Fruit fly (Drosophila melanogaster) whole organism, embryonic: ENCODE data around the gene CG42819.

Experiments
- ATbp ChIP-seq: fragments of 200-800 bp; sonication (Bioruptor generic); optimal IDR thresholded peaks from 2 replicates; lab custom pipeline; 2017; ENCODE audit warnings: missing biosample characterization, mild to moderate bottlenecking, missing genetic modification characterization, missing genetic modification reagents
- CG10267 ChIP-seq: fragments of 200-800 bp; sonication (Bioruptor generic); optimal IDR thresholded peaks from 2 replicates; lab custom pipeline; 2018; ENCODE audit warnings: missing biosample characterization, mild to moderate bottlenecking, missing genetic modification characterization, moderate library complexity
- CG10321 ChIP-seq: fragments of 200-800 bp; sonication (Bioruptor generic); IDR thresholded peaks from 2 replicates; pipeline ENCODE4 v1.3.6; 2022; ENCODE audit warnings: missing biosample characterization, missing genetic modification characterization
- CG10366 ChIP-seq: fragments of 200-800 bp; sonication (Bioruptor generic); IDR thresholded peaks from 2 replicates; pipeline ENCODE4 v1.3.6; 2022; ENCODE audit warnings: missing biosample characterization, missing genetic modification characterization
- CG10654 ChIP-seq: fragments of 200-800 bp; sonication (Bioruptor generic); optimal IDR thresholded peaks from 2 replicates; lab custom pipeline; 2016; ENCODE audit warnings: missing biosample characterization, missing genetic modification characterization
- CG11456 ChIP-seq: fragments of 200-800 bp; sonication (Bioruptor generic); IDR thresholded peaks from 3 replicates; pipeline ENCODE4 v1.3.6; 2022; ENCODE audit warnings: missing biosample characterization, missing genetic modification characterization
- CG14710 ChIP-seq: fragments of 200-800 bp; sonication (Bioruptor generic); optimal IDR thresholded peaks from 3 replicates; lab custom pipeline; 2019; ENCODE audit warnings: missing biosample characterization, mild to moderate bottlenecking, missing genetic modification characterization, moderate library complexity
- CG1602 ChIP-seq: fragments of 200-800 bp; sonication (Bioruptor generic); optimal IDR thresholded peaks from 3 replicates; lab custom pipeline; 2016; ENCODE audit warnings: missing biosample characterization, missing genetic modification characterization
- CG16815 ChIP-seq: fragments of 200-800 bp; sonication (Bioruptor generic); optimal IDR thresholded peaks from 3 replicates; lab custom pipeline; 2017; ENCODE audit warnings: missing biosample characterization, mild to moderate bottlenecking, missing genetic modification characterization
- CG17829 ChIP-seq: fragments of 200-800 bp; optimal IDR thresholded peaks from 2 replicates; lab custom pipeline; 2019; ENCODE audit warnings: missing biosample characterization, mild to moderate bottlenecking, missing genetic modification characterization, moderate library complexity
- CG18599 ChIP-seq: fragments of 200-800 bp; sonication (Bioruptor generic); optimal IDR thresholded peaks from 3 replicates; lab custom pipeline; 2017; ENCODE audit warnings: missing biosample characterization, missing genetic modification characterization, mild to moderate bottlenecking, moderate library complexity, missing genetic modification reagents
- CG2678 ChIP-seq: fragments of 200-800 bp; sonication (Bioruptor generic); optimal IDR thresholded peaks from 3 replicates; lab custom pipeline; 2019; ENCODE audit warnings: missing biosample characterization, mild to moderate bottlenecking, missing genetic modification characterization, moderate library complexity
- CG30431 ChIP-seq: fragments of 200-800 bp; sonication (Bioruptor generic); optimal IDR thresholded peaks from 2 replicates; lab custom pipeline; 2017; ENCODE audit warnings: missing biosample characterization, missing genetic modification characterization
- CG34376 ChIP-seq: fragments of 200-800 bp; sonication (Bioruptor generic); optimal IDR thresholded peaks from 2 replicates; lab custom pipeline; 2018; ENCODE audit warnings: missing biosample characterization, mild to moderate bottlenecking, missing genetic modification characterization
- CG3995 ChIP-seq: fragments of 200-800 bp; sonication (Bioruptor generic); optimal IDR thresholded peaks from 3 replicates; lab custom pipeline; 2016; ENCODE audit warnings: missing biosample characterization, missing genetic modification characterization
- CG4730 ChIP-seq: fragments of 200-800 bp; sonication (Bioruptor generic); IDR thresholded peaks from 2 replicates; pipeline ENCODE4 v1.3.6; 2022; ENCODE audit warnings: missing biosample characterization, missing genetic modification characterization
- CG7786 ChIP-seq: fragments of 200-800 bp; sonication (Bioruptor generic); optimal IDR thresholded peaks from 2 replicates; lab custom pipeline; 2016; ENCODE audit warnings: missing biosample characterization, missing genetic modification characterization
- CG8765 ChIP-seq: fragments of 200-800 bp; sonication (Bioruptor generic); IDR thresholded peaks from 2 replicates; pipeline ENCODE4 v1.3.6; 2022; ENCODE audit warnings: missing biosample characterization, missing genetic modification characterization
- CG9609 ChIP-seq: fragments of 200-800 bp; sonication (Bioruptor generic); optimal IDR thresholded peaks from 3 replicates; lab custom pipeline; 2016; ENCODE audit warnings: missing biosample characterization, missing genetic modification characterization
- D ChIP-seq, 2 experiments: fragments of 200-800 bp in 1 of 2; fragments of >200 bp in 1 of 2; sonication (Bioruptor generic) in 1 of 2; optimal IDR thresholded peaks; 2 replicates in 1 of 2; 3 replicates in 1 of 2; lab custom pipeline; 2017; ENCODE audit warnings: mild to moderate bottlenecking in 1 of 2, missing biosample characterization in 1 of 2, missing genetic modification characterization in 1 of 2, missing genetic modification reagents in 1 of 2
- Dip3 ChIP-seq: fragments of 200-800 bp; sonication (Bioruptor generic); optimal IDR thresholded peaks from 3 replicates; lab custom pipeline; 2016; ENCODE audit warnings: missing biosample characterization, missing genetic modification characterization
- Ets97D ChIP-seq: fragments of 200-800 bp; sonication (Bioruptor generic); optimal IDR thresholded peaks from 3 replicates; lab custom pipeline; 2016; ENCODE audit warnings: missing biosample characterization, missing genetic modification characterization
- HLH3B ChIP-seq: fragments of 200-800 bp; sonication (Bioruptor generic); IDR thresholded peaks from 2 replicates; pipeline ENCODE4 v1.3.6; 2022; ENCODE audit warnings: missing biosample characterization, missing genetic modification characterization
- HLHmδ ChIP-seq: fragments of 200-800 bp; sonication (Bioruptor generic); optimal IDR thresholded peaks from 2 replicates; lab custom pipeline; 2018; ENCODE audit warnings: missing biosample characterization, mild to moderate bottlenecking, missing genetic modification characterization, moderate library complexity
- Hmx ChIP-seq: fragments of 200-800 bp; sonication (Bioruptor generic); optimal IDR thresholded peaks from 2 replicates; lab custom pipeline; 2016; ENCODE audit warnings: missing biosample characterization, missing genetic modification characterization
- MBD-R2 ChIP-seq: fragments of 200-800 bp; sonication (Bioruptor generic); IDR thresholded peaks from 2 replicates; pipeline ENCODE4 v1.3.6; 2022; ENCODE audit warnings: missing biosample characterization, missing genetic modification characterization
- Mad ChIP-seq: fragments of 200-800 bp; sonication (Bioruptor generic); optimal IDR thresholded peaks from 2 replicates; lab custom pipeline; 2016; ENCODE audit warnings: missing biosample characterization, missing genetic modification characterization
- Pdp1 ChIP-seq, 2 experiments: fragments of 200-800 bp; sonication (Bioruptor generic); optimal IDR thresholded peaks; 3 replicates each; lab custom pipeline; 2016; ENCODE audit warnings: missing biosample characterization in 2 of 2, missing genetic modification characterization in 2 of 2, mild to moderate bottlenecking in 1 of 2, moderate library complexity in 1 of 2
- Ssrp ChIP-seq: fragments of 200-800 bp; sonication (Bioruptor generic); optimal IDR thresholded peaks from 2 replicates; lab custom pipeline; 2018; ENCODE audit warnings: missing biosample characterization, mild to moderate bottlenecking, missing genetic modification characterization, moderate library complexity
- Taf1 ChIP-seq: fragments of 200-800 bp; sonication (Bioruptor generic); IDR thresholded peaks from 2 replicates; pipeline ENCODE4 v1.3.6; 2022; ENCODE audit warnings: missing biosample characterization, missing genetic modification characterization
- Tbp ChIP-seq: fragments of >200 bp; optimal IDR thresholded peaks from 2 replicates; lab custom pipeline; 2018; ENCODE audit warnings: missing biosample characterization, missing genetic modification characterization
- Usf ChIP-seq: fragments of 200-800 bp; sonication (Bioruptor generic); optimal IDR thresholded peaks from 2 replicates; lab custom pipeline; 2017; ENCODE audit warnings: missing genotype, missing biosample characterization, missing genetic modification characterization
- ac ChIP-seq: fragments of 200-800 bp; sonication (Bioruptor generic); optimal IDR thresholded peaks from 3 replicates; lab custom pipeline; 2017; ENCODE audit warnings: missing biosample characterization, mild to moderate bottlenecking, missing genetic modification characterization
- bsh ChIP-seq, 2 experiments: fragments of 200-800 bp; sonication (Bioruptor generic); optimal IDR thresholded peaks; 2 replicates each; lab custom pipeline; 2017 to 2018; ENCODE audit warnings: mild to moderate bottlenecking in 2 of 2, missing biosample characterization in 2 of 2, missing genetic modification characterization in 2 of 2, moderate library complexity in 1 of 2
- dmrt11E ChIP-seq: fragments of 200-800 bp; sonication (Bioruptor generic); optimal IDR thresholded peaks from 3 replicates; lab custom pipeline; 2018; ENCODE audit warnings: missing biosample characterization, mild to moderate bottlenecking, missing genetic modification characterization, moderate library complexity
- emc ChIP-seq: fragments of 200-800 bp; sonication (Bioruptor generic); optimal IDR thresholded peaks from 2 replicates; lab custom pipeline; 2016; ENCODE audit warnings: missing biosample characterization, missing genetic modification characterization
- fd3F ChIP-seq: fragments of 200-800 bp; sonication (Bioruptor generic); optimal IDR thresholded peaks from 2 replicates; lab custom pipeline; 2018; ENCODE audit warnings: missing biosample characterization, mild to moderate bottlenecking, missing genetic modification characterization, moderate library complexity
- gem ChIP-seq: fragments of 200-800 bp; sonication (Bioruptor generic); optimal IDR thresholded peaks from 2 replicates; lab custom pipeline; 2019; ENCODE audit warnings: missing biosample characterization, mild to moderate bottlenecking, missing genetic modification characterization, moderate library complexity
- ind ChIP-seq: fragments of 200-800 bp; sonication (Bioruptor generic); optimal IDR thresholded peaks from 3 replicates; lab custom pipeline; 2016; ENCODE audit warnings: missing biosample characterization, missing genetic modification characterization
- jigr1 ChIP-seq: fragments of 200-800 bp; sonication (Bioruptor generic); IDR thresholded peaks from 3 replicates; pipeline ENCODE4 v1.3.6; 2022; ENCODE audit warnings: missing biosample characterization, missing genetic modification characterization
- phol ChIP-seq: fragments of 200-800 bp; sonication (Bioruptor generic); optimal IDR thresholded peaks from 3 replicates; lab custom pipeline; 2018; ENCODE audit warnings: missing biosample characterization, mild to moderate bottlenecking, missing genetic modification characterization, moderate library complexity
- sisA ChIP-seq: fragments of 200-800 bp; sonication (Bioruptor generic); IDR thresholded peaks from 2 replicates; pipeline ENCODE4 v1.3.6; 2022; ENCODE audit warnings: missing biosample characterization, missing genetic modification characterization
- ttk ChIP-seq: fragments of 200-800 bp; sonication (Bioruptor generic); IDR thresholded peaks from 2 replicates; pipeline ENCODE4 v2.1.2; 2022; ENCODE audit warnings: missing biosample characterization, missing genetic modification characterization
- unpg ChIP-seq: fragments of 200-800 bp; sonication (Bioruptor generic); optimal IDR thresholded peaks from 3 replicates; lab custom pipeline; 2018; ENCODE audit warnings: missing biosample characterization, mild to moderate bottlenecking, missing genetic modification characterization, moderate library complexity
- z ChIP-seq: fragments of 200-800 bp; sonication (Bioruptor generic); IDR thresholded peaks from 3 replicates; pipeline ENCODE4 v1.3.6; 2022; ENCODE audit warnings: missing biosample characterization, missing genetic modification characterization
- zfh2 ChIP-seq: fragments of 200-800 bp; sonication (Bioruptor generic); optimal IDR thresholded peaks from 2 replicates; lab custom pipeline; 2016; ENCODE audit warnings: missing biosample characterization, missing genetic modification characterization

The CG42819 gene

DNA sequence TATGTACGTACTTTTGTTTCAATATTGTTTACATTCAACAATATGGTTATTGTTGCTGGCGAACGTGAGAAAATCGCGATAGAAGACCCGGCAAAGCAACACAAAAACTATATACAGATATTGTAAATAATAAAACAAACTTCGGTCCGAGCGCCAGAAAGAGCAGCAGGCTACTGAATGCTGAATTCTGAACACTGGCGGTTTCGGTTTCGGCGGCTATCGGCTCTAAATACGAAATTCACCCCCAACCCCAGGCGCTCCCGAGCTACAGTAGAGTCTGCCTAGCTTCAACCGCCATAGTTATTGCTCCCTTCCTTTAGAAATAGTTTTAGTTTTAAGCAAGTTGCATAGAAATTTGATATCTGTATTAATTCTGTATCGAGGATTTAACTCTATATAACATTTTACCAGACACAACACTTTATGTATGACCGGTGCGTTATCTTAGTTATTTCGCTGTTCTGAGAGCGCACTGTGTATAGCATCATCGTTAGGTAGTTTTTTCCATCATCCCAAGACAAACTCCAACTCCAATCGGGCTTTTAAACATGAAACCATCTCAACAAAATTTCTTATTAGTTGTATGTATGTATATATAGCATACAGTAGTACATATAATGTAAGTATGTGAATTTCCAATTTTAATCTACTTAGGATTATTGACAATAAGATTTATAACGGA is 26.7 kb downstream of the CG42819 start, which contains the start of gene CG7627 (continued):
- no peak for TF ChIP-seq CG8765 (GFP tag; lab: Robert Waterston, UW)

DNA sequence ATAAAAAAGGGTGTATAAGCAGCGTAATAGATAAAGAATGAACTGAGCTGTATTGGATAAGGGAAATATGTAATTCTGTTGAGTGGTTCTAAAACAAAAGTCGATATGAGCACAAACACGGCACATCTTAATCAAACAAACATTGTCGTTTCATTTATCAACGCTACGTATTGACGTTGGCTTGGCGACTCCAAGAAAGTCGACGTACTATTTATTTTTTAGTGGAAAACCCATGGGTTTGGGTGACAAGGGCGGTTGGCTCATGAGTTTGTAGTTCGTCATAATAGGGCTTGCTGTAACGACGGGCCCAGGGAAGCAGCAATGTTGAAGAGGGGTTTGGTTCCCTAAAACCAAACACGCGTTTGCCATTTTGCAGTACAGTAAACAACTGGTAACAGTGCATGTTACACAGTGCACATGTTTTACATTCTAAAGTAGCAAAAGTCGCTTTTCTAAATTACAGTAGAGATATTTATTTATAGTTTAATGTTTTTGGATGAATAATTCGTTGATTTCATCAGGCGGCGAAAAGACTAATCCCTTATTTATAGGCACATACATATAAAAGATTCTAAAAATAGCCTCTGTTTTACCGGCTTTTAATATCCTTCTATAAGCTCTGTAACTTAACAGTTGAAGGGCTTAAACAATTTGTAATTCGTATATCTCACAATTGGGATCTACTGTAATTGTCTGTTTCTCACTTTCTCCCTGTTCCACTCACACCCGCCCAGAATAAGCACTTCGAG is 27.8 kb downstream of the CG42819 start:
- TF ChIP-seq CG30431 (GFP tag; lab: Kevin White, UChicago), result no peak
- TF ChIP-seq CG3995 (GFP tag; lab: Kevin White, UChicago), result no peak
- no peak for TF ChIP-seq Tbp (GFP tag; lab: Kevin White, UChicago)
- no peak for TF ChIP-seq Mad
- peak; percentile 52 for TF ChIP-seq CG2678 (tag; lab: Kevin White, UChicago)
- TF ChIP-seq Ets97D (GFP tag; lab: Kevin White, UChicago), result peak; percentile 19
- TF ChIP-seq z (GFP tag; lab: Robert Waterston, UW), result no peak
- TF ChIP-seq Taf1 (GFP tag; lab: Robert Waterston, UW), result no peak
- TF ChIP-seq CG9609 (GFP tag; lab: Kevin White, UChicago), result no peak
- peak; percentile 26 for TF ChIP-seq Dip3 (GFP tag; lab: Kevin White, UChicago)
- TF ChIP-seq CG10654 (GFP tag; lab: Kevin White, UChicago), result no peak
- no peak for TF ChIP-seq ttk (GFP tag; lab: Robert Waterston, UW)
- no peak for TF ChIP-seq CG4730 (GFP tag; lab: Robert Waterston, UW)
- TF ChIP-seq ATbp (GFP tag; lab: Kevin White, UChicago), result peak; percentile 44
- TF ChIP-seq CG11456, result peak; percentile 35; the same call in 1 of the 3 replicates
- no peak for TF ChIP-seq D (optimal IDR thresholded peaks at IDR 0.05; lab: Kevin White, UChicago)
- TF ChIP-seq D (GFP tag; optimal IDR thresholded peaks at IDR 0.05; lab: Kevin White, UChicago), result peak; percentile 46
- peak; percentile 40 for TF ChIP-seq phol (tag; lab: Kevin White, UChicago)
- TF ChIP-seq zfh2, result peak; percentile 27
- TF ChIP-seq Ssrp (tag; lab: Kevin White, UChicago), result peak; percentile 17
- TF ChIP-seq fd3F (GFP tag; lab: Kevin White, UChicago), result no peak
- TF ChIP-seq CG10321 (GFP tag; lab: Robert Waterston, UW), result no peak
- TF ChIP-seq HLHmδ (GFP tag; lab: Kevin White, UChicago), result no peak
- TF ChIP-seq HLH3B (GFP tag; lab: Robert Waterston, UW), result no peak
- no peak for TF ChIP-seq jigr1 (GFP tag; lab: Robert Waterston, UW)
- no peak for TF ChIP-seq CG7786 (GFP tag; lab: Kevin White, UChicago)
- no peak for TF ChIP-seq bsh (GFP tag; optimal IDR thresholded peaks at IDR 0.05; lab: Kevin White, UChicago)
- TF ChIP-seq Pdp1 (GFP tag; optimal IDR thresholded peaks at IDR 0.05; lab: Kevin White, UChicago), result peak in 1 of 2 experiments; percentile 11
- no peak for TF ChIP-seq Usf (GFP tag; lab: Kevin White, UChicago)
- peak; percentile 44; the same call in 1 of the 2 replicates for TF ChIP-seq sisA (GFP tag; lab: Robert Waterston, UW)
- no peak for TF ChIP-seq CG34376
- TF ChIP-seq unpg, result no peak
- peak; percentile 20; the same call in 1 of the 2 replicates for TF ChIP-seq MBD-R2 (GFP tag; lab: Robert Waterston, UW)
- peak; percentile 55 for TF ChIP-seq gem
- peak; percentile 53 for TF ChIP-seq CG18599 (GFP tag; lab: Kevin White, UChicago)
- TF ChIP-seq CG1602 (GFP tag; lab: Kevin White, UChicago), result peak; percentile 19
- peak; percentile 15 for TF ChIP-seq CG10267
- TF ChIP-seq ac, result no peak
- no peak for TF ChIP-seq CG17829
- no peak for TF ChIP-seq CG10366 (GFP tag; lab: Robert Waterston, UW)
- peak; percentile 2 for TF ChIP-seq ind (GFP tag; lab: Kevin White, UChicago)
- TF ChIP-seq CG16815 (GFP tag; lab: Kevin White, UChicago), result peak; percentile 20
- peak; percentile 19 for TF ChIP-seq Hmx (GFP tag; lab: Kevin White, UChicago)
- TF ChIP-seq dmrt11E, result peak; percentile 13
- peak; percentile 7 for TF ChIP-seq CG14710 (tag; lab: Kevin White, UChicago)
- no peak for TF ChIP-seq emc
